Worm (Caenorhabditis elegans): ENCODE data around the gene pro-1.

- TF ChIP-seq cog-1 (tag; optimal IDR thresholded peaks at IDR 0.05): no peak
- no peak for TF ChIP-seq ref-1 (GFP tag; conservative IDR thresholded peaks at IDR 0.05)
- TF ChIP-seq ztf-29 (GFP tag; IDR thresholded peaks at IDR 0.05): no peak
- TF ChIP-seq klf-2 (GFP tag; conservative IDR thresholded peaks at IDR 0.05): no peak
- no peak for TF ChIP-seq T22C8.4 (GFP tag; IDR thresholded peaks at IDR 0.05)
- no peak for TF ChIP-seq med-1 (GFP tag; optimal IDR thresholded peaks at IDR 0.05; ENCODE audit: insufficient read depth)
Measured at ce11 chrII:10523583-10523982, 18.2 kb downstream of the pro-1 start, which contains the start of gene F59B10.5.

All from whole organism, midembryonic.